Worm (Caenorhabditis elegans) whole organism, L2 larva: ENCODE measurements around the gene col-141.

Experiments used
- ama-1 ChIP-seq: fragments of 150-350 bp; optimal IDR thresholded peaks from 2 replicates; lab custom pipeline; 2018; ENCODE audit warnings: inconsistent platforms
- unc-39 ChIP-seq: fragments of 150-350 bp; optimal IDR thresholded peaks from 2 replicates; lab custom pipeline; 2014; ENCODE audit warnings: missing biosample characterization, missing genetic modification characterization

- TF ChIP-seq unc-39 (tag; lab: Kevin White, UChicago) (no peak), ama-1 (lab: Kevin White, UChicago) (no peak)
Measured at ce11 chrV:6875795-6876194, 46.3 kb downstream of the col-141 start.
